Fruit fly (Drosophila melanogaster) whole organism, pupa: ENCODE measurements around the gene btd.

Experiments
- CG13204 ChIP-seq: fragments of 200-800 bp; sonication (Bioruptor generic); optimal IDR thresholded peaks from 2 replicates; lab custom pipeline; 2018; ENCODE audit warnings: missing biosample characterization, mild to moderate bottlenecking, missing genetic modification characterization, moderate library complexity
- CG14655 ChIP-seq: fragments of 200-800 bp; sonication (Bioruptor generic); optimal IDR thresholded peaks from 3 replicates; lab custom pipeline; 2017; ENCODE audit warnings: mild to moderate bottlenecking, missing biosample characterization, missing genetic modification reagents, missing genetic modification characterization
- CG15710 ChIP-seq: fragments of 200-800 bp; sonication (Bioruptor generic); optimal IDR thresholded peaks from 2 replicates; lab custom pipeline; 2018; ENCODE audit warnings: missing biosample characterization, mild to moderate bottlenecking, missing genetic modification characterization, moderate library complexity
- CG17806 ChIP-seq: fragments of 200-800 bp; sonication (Bioruptor generic); optimal IDR thresholded peaks from 2 replicates; lab custom pipeline; 2018; ENCODE audit warnings: missing biosample characterization, mild to moderate bottlenecking, missing genetic modification characterization, moderate library complexity
- CG32121 ChIP-seq: fragments of 200-800 bp; sonication (Bioruptor generic); IDR thresholded peaks from 2 replicates; pipeline ENCODE4 v1.3.6; 2022; ENCODE audit warnings: missing biosample characterization, missing genetic modification characterization
- CG8159 ChIP-seq: fragments of 200-800 bp; sonication (Bioruptor generic); optimal IDR thresholded peaks from 3 replicates; lab custom pipeline; 2018; ENCODE audit warnings: missing biosample characterization, mild to moderate bottlenecking, missing genetic modification characterization, moderate library complexity
- EcR ChIP-seq: fragments of 200-800 bp; sonication (Bioruptor generic); optimal IDR thresholded peaks from 3 replicates; lab custom pipeline; 2019; ENCODE audit warnings: missing biosample characterization, missing genetic modification characterization, mild to moderate bottlenecking, moderate library complexity, missing genetic modification reagents
- Ets98B ChIP-seq: fragments of 200-800 bp; sonication (Bioruptor generic); IDR thresholded peaks from 2 replicates; pipeline ENCODE4 v1.3.6; 2022; ENCODE audit warnings: missing biosample characterization, missing genetic modification characterization
- Pif1B ChIP-seq: fragments of 200-800 bp; sonication (Bioruptor generic); optimal IDR thresholded peaks from 3 replicates; lab custom pipeline; 2016; ENCODE audit warnings: missing biosample characterization, missing genetic modification characterization
- fd96Ca ChIP-seq: fragments of 200-800 bp; sonication (Bioruptor generic); IDR thresholded peaks from 3 replicates; pipeline ENCODE4 v1.3.6; 2022; ENCODE audit warnings: missing biosample characterization, missing genetic modification characterization
- rn ChIP-seq: fragments of 200-800 bp; sonication (Bioruptor generic); IDR thresholded peaks from 2 replicates; pipeline ENCODE4 v1.3.6; 2022; ENCODE audit warnings: missing biosample characterization, missing genetic modification characterization

- TF ChIP-seq Pif1B = no peak
- TF ChIP-seq CG32121 = no peak
- no peak for TF ChIP-seq CG17806
- no peak for TF ChIP-seq CG15710 (tag; lab: Kevin White, UChicago)
- TF ChIP-seq rn = no peak
- TF ChIP-seq CG14655 = no peak
- TF ChIP-seq CG8159 (tag; lab: Kevin White, UChicago) = no peak
- no peak for TF ChIP-seq CG13204 (GFP tag; lab: Kevin White, UChicago)
- TF ChIP-seq EcR (GFP tag; lab: Kevin White, UChicago) = no peak
- TF ChIP-seq fd96Ca (GFP tag; lab: Robert Waterston, UW) = no peak
- TF ChIP-seq Ets98B = no peak
Measured at dm6 chrX:9661491-9661890, 32.5 kb upstream of the btd start.
